Worm (Caenorhabditis elegans): ENCODE measurements around the gene ZC404.15.
A peak's percentile ranks its signal among the peaks of the same experiment; 100 is the strongest.

ZC404.15 gene

ce11 chrV:6796894-6797293 is 16.6 kb downstream of the ZC404.15 start:
- no peak for TF ChIP-seq Y55F3AM.14 (GFP tag; optimal IDR thresholded peaks at IDR 0.05)
- TF ChIP-seq nhr-23 (tag; optimal IDR thresholded peaks at IDR 0.05) = no peak
- TF ChIP-seq lin-13 (GFP tag; optimal IDR thresholded peaks at IDR 0.05) = no peak
- TF ChIP-seq blmp-1 (tag; optimal IDR thresholded peaks at IDR 0.05; ENCODE audit: insufficient read depth) = no peak
- TF ChIP-seq nhr-10 (tag; optimal IDR thresholded peaks at IDR 0.05) = no peak
- no peak for TF ChIP-seq snpc-4 (tag; optimal IDR thresholded peaks at IDR 0.05)
- TF ChIP-seq lsy-2 (tag; optimal IDR thresholded peaks at IDR 0.05) = peak in 1 of 2 experiments; percentile 50
- TF ChIP-seq nhr-12 (tag; optimal IDR thresholded peaks at IDR 0.05) = no peak
- TF ChIP-seq unc-62 (GFP tag; optimal IDR thresholded peaks at IDR 0.05) = no peak
- peak; percentile 28 for TF ChIP-seq sem-4 (tag; optimal IDR thresholded peaks at IDR 0.05)
- TF ChIP-seq crh-2 (tag; optimal IDR thresholded peaks at IDR 0.05) = peak; percentile 31
- TF ChIP-seq ztf-1 (GFP tag; conservative IDR thresholded peaks at IDR 0.05) = no peak
- peak; percentile 22 for TF ChIP-seq C34F6.9 (tag; optimal IDR thresholded peaks at IDR 0.05)
- no peak for TF ChIP-seq elt-1 (tag; optimal IDR thresholded peaks at IDR 0.05)
- no peak for TF ChIP-seq ztf-11 (tag; optimal IDR thresholded peaks at IDR 0.05)
- TF ChIP-seq lin-39 (tag; optimal IDR thresholded peaks at IDR 0.05) = no peak
- no peak for TF ChIP-seq skn-1 (tag; optimal IDR thresholded peaks at IDR 0.05)
- peak; percentile 56 for TF ChIP-seq sma-9 (GFP tag; optimal IDR thresholded peaks at IDR 0.05)
- TF ChIP-seq sma-9 (tag; optimal IDR thresholded peaks at IDR 0.05) = no peak
- TF ChIP-seq ama-1 (optimal IDR thresholded peaks at IDR 0.05) = no peak
- TF ChIP-seq sma-3 (GFP tag; optimal IDR thresholded peaks at IDR 0.05) = no peak
- no peak for TF ChIP-seq zag-1 (tag; optimal IDR thresholded peaks at IDR 0.05)
- peak; percentile 41 for TF ChIP-seq nhr-25 (tag; optimal IDR thresholded peaks at IDR 0.05)
- TF ChIP-seq nhr-11 (tag; optimal IDR thresholded peaks at IDR 0.05) = no peak
- TF ChIP-seq nhr-129 (tag; optimal IDR thresholded peaks at IDR 0.05) = peak; percentile 41
- TF ChIP-seq unc-39 (tag; optimal IDR thresholded peaks at IDR 0.05) = no peak
- peak; percentile 65 for TF ChIP-seq unc-55 (GFP tag; optimal IDR thresholded peaks at IDR 0.05)
- no peak for TF ChIP-seq mab-5 (tag; optimal IDR thresholded peaks at IDR 0.05)
- TF ChIP-seq egl-27 (tag; optimal IDR thresholded peaks at IDR 0.05) = no peak
- TF ChIP-seq F13H6.1 (tag; optimal IDR thresholded peaks at IDR 0.05) = peak; percentile 38
- TF ChIP-seq nhr-6 (tag; optimal IDR thresholded peaks at IDR 0.05) = no peak
- peak in 1 of 2 experiments; percentile 41 for TF ChIP-seq mdl-1 (tag; optimal IDR thresholded peaks at IDR 0.05)
- TF ChIP-seq gmeb-1 (tag; optimal IDR thresholded peaks at IDR 0.05) = no peak
- TF ChIP-seq alr-1 (tag; optimal IDR thresholded peaks at IDR 0.05) = no peak
- TF ChIP-seq nhr-237 (tag; optimal IDR thresholded peaks at IDR 0.05) = no peak
- TF ChIP-seq lin-11 (tag; optimal IDR thresholded peaks at IDR 0.05) = no peak
- peak; percentile 87 for TF ChIP-seq fos-1 (tag; optimal IDR thresholded peaks at IDR 0.05)
- no peak for TF ChIP-seq ceh-16 (tag; optimal IDR thresholded peaks at IDR 0.05)
- TF ChIP-seq aly-2 (tag; optimal IDR thresholded peaks at IDR 0.05) = no peak
- TF ChIP-seq ceh-82 (tag; optimal IDR thresholded peaks at IDR 0.05) = no peak
- no peak for TF ChIP-seq nhr-77 (tag; optimal IDR thresholded peaks at IDR 0.05)
- TF ChIP-seq ztf-4 (tag; optimal IDR thresholded peaks at IDR 0.05) = no peak
- TF ChIP-seq nhr-21 (tag; optimal IDR thresholded peaks at IDR 0.05) = no peak
- no peak for TF ChIP-seq R02D3.7 (tag; optimal IDR thresholded peaks at IDR 0.05)
- TF ChIP-seq dmd-4 (tag; optimal IDR thresholded peaks at IDR 0.05) = no peak
- no peak for TF ChIP-seq mbf-1 (tag; optimal IDR thresholded peaks at IDR 0.05)
- TF ChIP-seq peb-1 (tag; optimal IDR thresholded peaks at IDR 0.05) = no peak
- no peak for TF ChIP-seq elt-3 (tag; optimal IDR thresholded peaks at IDR 0.05)
- TF ChIP-seq ZK546.5 (tag; optimal IDR thresholded peaks at IDR 0.05) = no peak

ce11 chrV:6799564-6799963 is 19.3 kb downstream of the ZC404.15 start, which contains the start of gene dmsr-9:
TSS of gene dmsr-9 (minus strand) at chrV:6799664.
- TF ChIP-seq R02D3.7 (tag; optimal IDR thresholded peaks at IDR 0.05) (no peak), dmd-4 (tag; optimal IDR thresholded peaks at IDR 0.05) (no peak), egl-27 (tag; optimal IDR thresholded peaks at IDR 0.05) (no peak), nhr-6 (tag; optimal IDR thresholded peaks at IDR 0.05) (no peak), ztf-4 (tag; optimal IDR thresholded peaks at IDR 0.05) (no peak), ama-1 (optimal IDR thresholded peaks at IDR 0.05) (no peak), ceh-82 (tag; optimal IDR thresholded peaks at IDR 0.05) (no peak), ztf-11 (tag; optimal IDR thresholded peaks at IDR 0.05) (no peak), peb-1 (tag; optimal IDR thresholded peaks at IDR 0.05) (no peak), sma-9 (GFP tag; optimal IDR thresholded peaks at IDR 0.05) (no peak), sma-9 (tag; optimal IDR thresholded peaks at IDR 0.05) (no peak), nhr-129 (tag; optimal IDR thresholded peaks at IDR 0.05) (no peak), mdl-1 (tag; optimal IDR thresholded peaks at IDR 0.05) (no peak), gmeb-1 (tag; optimal IDR thresholded peaks at IDR 0.05) (no peak), F13H6.1 (tag; optimal IDR thresholded peaks at IDR 0.05) (no peak), nhr-12 (tag; optimal IDR thresholded peaks at IDR 0.05) (no peak), lin-39 (tag; optimal IDR thresholded peaks at IDR 0.05) (no peak)

Data from whole organism, L2 larva.